Worm (Caenorhabditis elegans) whole organism, young adult: Measurements from ENCODE around the gene icl-1.

Experiments
- D2030.7 ChIP-seq: fragments of 200-800 bp; sonication (Bioruptor generic); IDR thresholded peaks from 2 replicates; pipeline ENCODE4 v1.3.6; 2022; ENCODE audit warnings: missing genetic modification reagents, missing genetic modification characterization, missing compliant biosample characterization
- F39B2.1 ChIP-seq: fragments of 200-800 bp; sonication (Bioruptor generic); IDR thresholded peaks from 2 replicates; pipeline ENCODE4 v1.3.6; 2022; ENCODE audit warnings: missing genetic modification reagents, missing genetic modification characterization, missing compliant biosample characterization
- K11D2.4 ChIP-seq: fragments of 200-800 bp; sonication (Bioruptor generic); IDR thresholded peaks from 2 replicates; pipeline ENCODE4 v1.3.6; 2022; ENCODE audit warnings: missing genetic modification reagents, missing genetic modification characterization, missing compliant biosample characterization
- ama-1 ChIP-seq, 3 experiments: fragments of 150-350 bp in 1 of 3; sonication (generic microtip) in 2 of 3; optimal IDR thresholded peaks; 2 replicates each; lab custom pipeline; 2014 to 2018; ENCODE audit warnings: missing biosample characterization in 2 of 3, missing genetic modification characterization in 2 of 3, missing genetic modification reagents in 2 of 3
- attf-3 ChIP-seq: fragments of 200-800 bp; sonication (Bioruptor generic); conservative IDR thresholded peaks from 2 replicates; pipeline ENCODE4 v1.3.6; 2022; ENCODE audit warnings: missing genetic modification reagents, missing genetic modification characterization, missing compliant biosample characterization
- attf-6 ChIP-seq: fragments of 200-800 bp; sonication (Bioruptor generic); IDR thresholded peaks from 2 replicates; pipeline ENCODE4 v1.3.6; 2022; ENCODE audit warnings: missing genetic modification reagents, missing genetic modification characterization, missing compliant biosample characterization
- egrh-3 ChIP-seq: fragments of 200-800 bp; sonication (Bioruptor generic); IDR thresholded peaks from 2 replicates; pipeline ENCODE4 v1.3.6; 2022; ENCODE audit warnings: missing genetic modification reagents, missing genetic modification characterization, missing compliant biosample characterization
- ekl-4 ChIP-seq: fragments of 200-800 bp; sonication (Bioruptor generic); IDR thresholded peaks from 2 replicates; pipeline ENCODE4 v1.3.6; 2022; ENCODE audit warnings: missing genetic modification reagents, missing genetic modification characterization, missing compliant biosample characterization
- him-1 ChIP-seq: sonication (generic microtip); optimal IDR thresholded peaks from 2 replicates; lab custom pipeline; 2016; ENCODE audit warnings: missing genotype, missing genetic modification reagents, missing genetic modification characterization, missing compliant biosample characterization
- hrde-1 ChIP-seq: sonication (generic microtip); optimal IDR thresholded peaks from 2 replicates; lab custom pipeline; 2016; ENCODE audit warnings: missing genetic modification characterization, mild to moderate bottlenecking, missing compliant biosample characterization, moderate library complexity, missing genotype, missing genetic modification reagents, borderline replicate concordance
- lir-1 ChIP-seq: fragments of 200-800 bp; sonication (Bioruptor generic); conservative IDR thresholded peaks from 2 replicates; pipeline ENCODE4 v1.3.6; 2022; ENCODE audit warnings: missing genetic modification reagents, missing genetic modification characterization, missing compliant biosample characterization
- nfya-1 ChIP-seq: sonication (generic microtip); optimal IDR thresholded peaks from 2 replicates; lab custom pipeline; 2017; ENCODE audit warnings: antibody characterized with exemption, missing compliant biosample characterization, missing genetic modification characterization, borderline replicate concordance; ENCODE audit not compliant: insufficient read depth
- sea-2 ChIP-seq: fragments of 200-800 bp; sonication (Bioruptor generic); IDR thresholded peaks from 2 replicates; pipeline ENCODE4 v1.3.6; 2022; ENCODE audit warnings: missing genetic modification characterization, missing compliant biosample characterization

ce11 chrV:687384-687783, 40.4 kb downstream of the icl-1 start, which contains the start of gene H25P19.1:
- TF ChIP-seq attf-3 (GFP tag; lab: Robert Waterston, UW) (no peak), hrde-1 (tag; lab: Kevin White, UChicago) (no peak), ama-1 (optimal IDR thresholded peaks at IDR 0.05; lab: Kevin White, UChicago) (no peak), ama-1 (GFP tag; optimal IDR thresholded peaks at IDR 0.05; lab: Kevin White, UChicago) (no peak), egrh-3 (GFP tag; lab: Robert Waterston, UW) (no peak), him-1 (no peak), ekl-4 (GFP tag; lab: Robert Waterston, UW) (no peak), D2030.7 (GFP tag; lab: Robert Waterston, UW) (no peak), sea-2 (GFP tag; lab: Robert Waterston, UW) (no peak), nfya-1 (no peak), F39B2.1 (GFP tag; lab: Robert Waterston, UW) (no peak), attf-6 (GFP tag; lab: Robert Waterston, UW) (no peak), K11D2.4 (GFP tag; lab: Robert Waterston, UW) (no peak), lir-1 (GFP tag; lab: Robert Waterston, UW) (no peak)
